Fruit fly (Drosophila melanogaster) whole organism, prepupa: ENCODE results near the gene Saysd1.

Experiments used
- CG10631 ChIP-seq: fragments of 200-800 bp; sonication (Bioruptor generic); optimal IDR thresholded peaks from 2 replicates; lab custom pipeline; 2016; ENCODE audit warnings: missing biosample characterization, missing genetic modification characterization
- CG10669 ChIP-seq: fragments of 200-800 bp; sonication (Bioruptor generic); optimal IDR thresholded peaks from 3 replicates; lab custom pipeline; 2018; ENCODE audit warnings: missing biosample characterization, mild to moderate bottlenecking, missing genetic modification characterization, moderate library complexity
- CG11294 ChIP-seq: fragments of 200-800 bp; sonication (Bioruptor generic); IDR thresholded peaks from 2 replicates; pipeline ENCODE4 v1.3.6; 2022; ENCODE audit warnings: missing biosample characterization, missing genetic modification characterization
- CG11762 ChIP-seq: fragments of 200-800 bp; sonication (Bioruptor generic); optimal IDR thresholded peaks from 3 replicates; lab custom pipeline; 2016; ENCODE audit warnings: missing biosample characterization, missing genetic modification characterization; ENCODE audit not compliant: insufficient read depth
- CG15336 ChIP-seq: fragments of 200-800 bp; sonication (Bioruptor generic); IDR thresholded peaks from 2 replicates; pipeline ENCODE4 v1.3.6; 2022; ENCODE audit warnings: missing biosample characterization, missing genetic modification characterization
- CG16779 ChIP-seq: fragments of 200-800 bp; sonication (Bioruptor generic); optimal IDR thresholded peaks from 3 replicates; lab custom pipeline; 2017; ENCODE audit warnings: missing biosample characterization, mild to moderate bottlenecking, missing genetic modification characterization
- CG31627 ChIP-seq: fragments of 200-800 bp; sonication (Bioruptor generic); optimal IDR thresholded peaks from 3 replicates; lab custom pipeline; 2016; ENCODE audit warnings: missing biosample characterization, missing genetic modification characterization
- CG3919 ChIP-seq: fragments of 200-800 bp; sonication (Bioruptor generic); optimal IDR thresholded peaks from 3 replicates; lab custom pipeline; 2016; ENCODE audit warnings: missing biosample characterization, missing genetic modification characterization
- CG6792 ChIP-seq: fragments of 200-800 bp; sonication (Bioruptor generic); optimal IDR thresholded peaks from 3 replicates; lab custom pipeline; 2016; ENCODE audit warnings: missing biosample characterization, missing genetic modification characterization
- CG6808 ChIP-seq: fragments of 200-800 bp; sonication (Bioruptor generic); optimal IDR thresholded peaks from 3 replicates; lab custom pipeline; 2017; ENCODE audit warnings: missing biosample characterization, missing genetic modification characterization, mild to moderate bottlenecking, moderate library complexity, missing genetic modification reagents
- CG7368 ChIP-seq: fragments of 200-800 bp; sonication (Bioruptor generic); optimal IDR thresholded peaks from 3 replicates; lab custom pipeline; 2016; ENCODE audit warnings: missing biosample characterization, missing genetic modification characterization
- CG8119 ChIP-seq: fragments of 200-800 bp; sonication (Bioruptor generic); IDR thresholded peaks from 3 replicates; pipeline ENCODE4 v1.3.6; 2022; ENCODE audit warnings: missing biosample characterization, missing genetic modification characterization
- CG8319 ChIP-seq: fragments of 200-800 bp; sonication (Bioruptor generic); optimal IDR thresholded peaks from 3 replicates; lab custom pipeline; 2016; ENCODE audit warnings: missing biosample characterization, missing genetic modification characterization
- CG8632 ChIP-seq: fragments of 200-800 bp; sonication (Bioruptor generic); optimal IDR thresholded peaks from 3 replicates; lab custom pipeline; 2016; ENCODE audit warnings: missing biosample characterization, missing genetic modification characterization
- CG9139 ChIP-seq: fragments of 200-800 bp; sonication (Bioruptor generic); optimal IDR thresholded peaks from 3 replicates; lab custom pipeline; 2017; ENCODE audit warnings: missing biosample characterization, mild to moderate bottlenecking, missing genetic modification characterization
- Eip75B ChIP-seq: fragments of 200-800 bp; sonication (Bioruptor generic); optimal IDR thresholded peaks from 3 replicates; lab custom pipeline; 2016; ENCODE audit warnings: missing biosample characterization, missing genetic modification characterization
- Eip93F ChIP-seq: fragments of 200-800 bp; sonication (Bioruptor generic); optimal IDR thresholded peaks from 2 replicates; lab custom pipeline; 2016; ENCODE audit warnings: missing biosample characterization, mild to moderate bottlenecking, missing genetic modification characterization
- Ets21C ChIP-seq: fragments of 200-800 bp; sonication (Bioruptor generic); optimal IDR thresholded peaks from 3 replicates; lab custom pipeline; 2016; ENCODE audit warnings: missing biosample characterization, missing genetic modification characterization
- Ets96B ChIP-seq: fragments of 200-800 bp; optimal IDR thresholded peaks from 2 replicates; lab custom pipeline; 2019; ENCODE audit warnings: missing biosample characterization, mild to moderate bottlenecking, missing genetic modification characterization, moderate library complexity
- Gug ChIP-seq: fragments of 200-800 bp; sonication (Bioruptor generic); IDR thresholded peaks from 2 replicates; pipeline ENCODE4 v1.3.6; 2022; ENCODE audit warnings: missing biosample characterization, missing genetic modification characterization
- Hr38 ChIP-seq: sonication (Bioruptor generic); optimal IDR thresholded peaks from 2 replicates; lab custom pipeline; 2016; ENCODE audit warnings: missing biosample characterization, missing genetic modification characterization
- Met ChIP-seq: fragments of 200-800 bp; sonication (Bioruptor generic); optimal IDR thresholded peaks from 3 replicates; lab custom pipeline; 2016; ENCODE audit warnings: missing biosample characterization, missing genetic modification characterization
- Smox ChIP-seq: fragments of 200-800 bp; sonication (Bioruptor generic); optimal IDR thresholded peaks from 3 replicates; lab custom pipeline; 2016; ENCODE audit warnings: missing biosample characterization, missing genetic modification characterization
- Sox102F ChIP-seq: fragments of 200-800 bp; sonication (Bioruptor generic); optimal IDR thresholded peaks from 2 replicates; lab custom pipeline; 2016; ENCODE audit warnings: missing biosample characterization, mild to moderate bottlenecking, missing genetic modification characterization
- achi ChIP-seq: fragments of 200-800 bp; sonication (Bioruptor generic); optimal IDR thresholded peaks from 3 replicates; lab custom pipeline; 2016; ENCODE audit warnings: missing biosample characterization, missing genetic modification characterization
- cyc ChIP-seq: fragments of 200-800 bp; sonication (Bioruptor generic); optimal IDR thresholded peaks from 3 replicates; lab custom pipeline; 2016; ENCODE audit warnings: missing biosample characterization, missing genetic modification characterization
- dac ChIP-seq: fragments of 200-800 bp; sonication (Bioruptor generic); optimal IDR thresholded peaks from 2 replicates; lab custom pipeline; 2017; ENCODE audit warnings: missing biosample characterization, mild to moderate bottlenecking, missing genetic modification characterization
- dsx ChIP-seq: fragments of 200-800 bp; optimal IDR thresholded peaks from 3 replicates; lab custom pipeline; 2019; ENCODE audit warnings: missing biosample characterization, mild to moderate bottlenecking, missing genetic modification characterization, moderate library complexity; ENCODE audit not compliant: poor library complexity, severe bottlenecking
- eg ChIP-seq: fragments of 200-800 bp; sonication (Bioruptor generic); IDR thresholded peaks from 3 replicates; pipeline ENCODE4 v1.3.6; 2022; ENCODE audit warnings: missing biosample characterization, missing genetic modification characterization
- esn ChIP-seq: fragments of 200-800 bp; sonication (Bioruptor generic); optimal IDR thresholded peaks from 2 replicates; lab custom pipeline; 2016; ENCODE audit warnings: missing biosample characterization, mild to moderate bottlenecking, missing genetic modification characterization, moderate library complexity
- fd59A ChIP-seq: fragments of 200-800 bp; sonication (Bioruptor generic); optimal IDR thresholded peaks from 2 replicates; lab custom pipeline; 2017; ENCODE audit warnings: missing biosample characterization, mild to moderate bottlenecking, missing genetic modification characterization, missing genetic modification reagents
- fkh ChIP-seq: fragments of 200-800 bp; sonication (Bioruptor generic); optimal IDR thresholded peaks from 3 replicates; lab custom pipeline; 2017; ENCODE audit warnings: missing biosample characterization, mild to moderate bottlenecking, missing genetic modification characterization, moderate library complexity
- lz ChIP-seq: fragments of 200-800 bp; sonication (Bioruptor generic); optimal IDR thresholded peaks from 3 replicates; lab custom pipeline; 2016; ENCODE audit warnings: missing biosample characterization, missing genetic modification characterization
- net ChIP-seq: fragments of 200-800 bp; sonication (Bioruptor generic); optimal IDR thresholded peaks from 3 replicates; lab custom pipeline; 2016; ENCODE audit warnings: missing biosample characterization, missing genetic modification characterization
- pdm3 ChIP-seq: fragments of 200-800 bp; sonication (Bioruptor generic); optimal IDR thresholded peaks from 3 replicates; lab custom pipeline; 2016; ENCODE audit warnings: missing biosample characterization, missing genetic modification characterization
- svp ChIP-seq: fragments of 200-800 bp; sonication (Bioruptor generic); peaks from one replicate; lab custom pipeline; 2016; ENCODE audit warnings: missing biosample characterization, missing genetic modification characterization
- topi ChIP-seq: fragments of 200-800 bp; sonication (Bioruptor generic); optimal IDR thresholded peaks from 3 replicates; lab custom pipeline; 2016; ENCODE audit warnings: missing biosample characterization, missing genetic modification characterization
- vri ChIP-seq: fragments of 200-800 bp; sonication (Bioruptor generic); optimal IDR thresholded peaks from 3 replicates; lab custom pipeline; 2016; ENCODE audit warnings: missing biosample characterization, mild to moderate bottlenecking, missing genetic modification characterization

Saysd1 gene

DNA sequence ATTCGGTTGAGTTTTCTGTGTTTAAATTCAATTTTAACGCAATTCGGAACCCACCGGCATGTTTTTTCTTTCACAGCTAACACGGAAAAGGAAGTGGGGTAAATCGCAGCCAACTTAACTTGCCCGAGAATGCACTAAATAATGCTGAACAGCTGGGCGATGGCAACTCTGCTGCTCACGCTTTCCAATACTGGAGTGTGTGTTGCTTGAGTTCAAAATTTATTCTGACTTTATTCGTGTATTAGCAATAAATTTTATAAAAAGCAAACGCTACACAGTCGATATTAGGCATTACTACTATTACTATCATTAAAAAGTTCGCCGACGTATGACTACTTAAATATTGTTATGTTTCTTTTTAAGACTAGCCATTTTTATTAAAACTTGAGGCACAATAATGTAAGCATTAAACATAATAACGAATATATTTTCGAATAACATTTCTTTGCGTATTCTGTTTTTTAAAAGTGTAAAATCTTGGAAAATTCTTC, 32.4 kb upstream of the Saysd1 start, which contains the start of the genes RpS27 and Nup37 (continued):
- TF ChIP-seq cyc (peak; percentile 98), CG11762 (peak; percentile 88), CG16779 (peak; percentile 94), CG11294 (peak; percentile 77), Hr38 (no peak), dac (GFP tag; lab: Kevin White, UChicago) (peak; percentile 91), Sox102F (GFP tag; lab: Kevin White, UChicago) (peak; percentile 95), CG6792 (GFP tag; lab: Kevin White, UChicago) (peak; percentile 91), CG10631 (GFP tag; lab: Kevin White, UChicago) (peak; percentile 88), Ets96B (peak; percentile 70), CG9139 (GFP tag; lab: Kevin White, UChicago) (peak; percentile 94), Gug (GFP tag; lab: Robert Waterston, UW) (peak; percentile 77), fkh (GFP tag; lab: Kevin White, UChicago) (peak; percentile 94), Eip93F (GFP tag; lab: Kevin White, UChicago) (no peak), esn (peak; percentile 98), dsx (GFP tag; lab: Kevin White, UChicago) (peak; percentile 74), pdm3 (GFP tag; lab: Kevin White, UChicago) (peak; percentile 94), fd59A (GFP tag; lab: Kevin White, UChicago) (peak; percentile 90), svp (GFP tag; lab: Kevin White, UChicago) (no peak), Smox (peak; percentile 91), net (GFP tag; lab: Kevin White, UChicago) (peak; percentile 96), CG15336 (GFP tag; lab: Robert Waterston, UW) (0 out of 2 replicates have a peak, but pooled peaks have one; percentile 24), CG8632 (GFP tag; lab: Kevin White, UChicago) (peak; percentile 89), CG6808 (GFP tag; lab: Kevin White, UChicago) (peak; percentile 90), CG8319 (GFP tag; lab: Kevin White, UChicago) (peak; percentile 95), Ets21C (peak; percentile 89), Met (peak; percentile 96), CG7368 (GFP tag; lab: Kevin White, UChicago) (peak; percentile 96), topi (GFP tag; lab: Kevin White, UChicago) (peak; percentile 95)

DNA sequence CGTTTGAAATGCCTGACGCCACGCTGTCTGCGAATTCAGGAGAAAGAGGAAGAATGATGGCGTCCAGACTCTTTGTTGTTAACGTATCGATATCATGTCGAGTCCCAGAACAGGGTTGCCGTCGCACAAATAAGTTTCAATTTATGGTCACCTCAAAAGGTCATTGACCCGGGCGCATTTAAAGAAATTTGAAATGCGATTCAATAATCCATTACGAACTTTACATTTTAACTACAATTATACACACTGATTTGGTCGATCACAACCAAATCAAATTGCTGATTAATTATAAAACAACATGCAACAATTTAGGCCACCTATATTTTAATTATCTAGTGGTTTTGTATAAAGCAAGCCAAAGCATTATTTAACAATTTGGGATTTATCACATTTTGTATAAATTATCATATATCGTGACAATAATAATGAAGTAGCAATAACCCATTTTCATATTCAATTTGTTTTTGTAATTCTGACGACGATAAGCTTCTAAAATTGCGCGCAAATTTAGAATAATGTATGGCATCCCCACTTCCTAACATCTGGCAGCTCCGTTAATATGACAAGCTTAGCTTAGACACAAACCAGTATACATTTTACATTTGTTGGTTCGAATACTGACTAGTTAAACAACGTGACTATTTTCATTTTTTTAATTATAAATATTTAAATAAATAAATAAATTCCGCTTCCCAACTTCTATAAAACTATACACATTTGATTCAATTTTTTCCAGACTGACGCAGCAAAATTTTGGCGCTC, 30.2 kb upstream of the Saysd1 start, which contains the start of gene bam:
Gene bam, minus strand, starts transcription at position 58 of the 762 bp plus-strand sequence.
- TF ChIP-seq lz (GFP tag; lab: Kevin White, UChicago) = no peak
- no peak for TF ChIP-seq CG8119 (GFP tag; lab: Robert Waterston, UW)
- peak; percentile 11 for TF ChIP-seq fkh (GFP tag; lab: Kevin White, UChicago)
- TF ChIP-seq achi (GFP tag; lab: Kevin White, UChicago) = no peak
- TF ChIP-seq CG8319 (GFP tag; lab: Kevin White, UChicago) = no peak
- TF ChIP-seq svp (GFP tag; lab: Kevin White, UChicago) = peak; percentile 75
- TF ChIP-seq CG3919 = no peak

DNA sequence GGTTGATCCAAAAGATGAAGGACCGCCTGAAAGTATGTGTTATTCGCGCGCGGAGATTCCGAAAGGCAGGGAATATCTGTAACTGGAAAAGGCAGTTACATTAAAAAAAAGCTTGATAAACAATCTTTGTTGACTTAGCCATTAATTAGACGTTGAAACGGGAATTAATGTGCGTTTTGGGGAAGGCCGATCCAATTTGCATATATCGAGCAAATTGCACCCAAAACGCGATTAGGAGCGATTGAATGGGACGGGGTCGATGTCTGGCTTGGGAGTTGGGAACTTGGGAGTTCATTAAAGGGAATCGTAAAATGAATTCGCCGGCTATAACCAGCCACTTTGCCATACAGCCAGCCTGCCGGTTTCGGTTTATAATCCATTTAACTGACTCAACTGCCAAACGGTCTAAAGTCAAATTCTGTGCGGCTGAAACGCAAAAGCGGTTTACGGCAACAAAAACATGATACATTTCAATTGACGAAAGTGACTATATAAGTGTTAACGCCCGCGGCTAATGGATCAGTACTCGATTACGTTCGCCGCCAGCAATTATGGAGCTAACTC, 26.6 kb upstream of the Saysd1 start, which contains the start of gene CG11854:
Gene CG11854, plus strand, starts transcription at position 514 of the 564 bp plus-strand sequence.
- TF ChIP-seq vri (GFP tag; lab: Kevin White, UChicago) (no peak), Ets96B (no peak), CG31627 (no peak), Eip93F (GFP tag; lab: Kevin White, UChicago) (no peak), lz (GFP tag; lab: Kevin White, UChicago) (no peak), CG10669 (GFP tag; lab: Kevin White, UChicago) (no peak), eg (no peak), achi (GFP tag; lab: Kevin White, UChicago) (no peak), Eip75B (no peak)
- TF ChIP-seq, all 60 proteins: peak for 0
